Fruit fly (Drosophila melanogaster) whole organism, larva: Measurements from ENCODE around the gene PAN3.

Experiments
- noc ChIP-seq: fragments of 200-800 bp; sonication (Bioruptor generic); optimal IDR thresholded peaks from 3 replicates; lab custom pipeline; 2019; ENCODE audit warnings: missing biosample characterization, mild to moderate bottlenecking, missing genetic modification characterization, moderate library complexity

The PAN3 gene

dm6 chr3L:3079156-3079495 lies 8.2 kb downstream of the PAN3 start:
- TF ChIP-seq noc (tag; lab: Kevin White, UChicago): no peak

DNA sequence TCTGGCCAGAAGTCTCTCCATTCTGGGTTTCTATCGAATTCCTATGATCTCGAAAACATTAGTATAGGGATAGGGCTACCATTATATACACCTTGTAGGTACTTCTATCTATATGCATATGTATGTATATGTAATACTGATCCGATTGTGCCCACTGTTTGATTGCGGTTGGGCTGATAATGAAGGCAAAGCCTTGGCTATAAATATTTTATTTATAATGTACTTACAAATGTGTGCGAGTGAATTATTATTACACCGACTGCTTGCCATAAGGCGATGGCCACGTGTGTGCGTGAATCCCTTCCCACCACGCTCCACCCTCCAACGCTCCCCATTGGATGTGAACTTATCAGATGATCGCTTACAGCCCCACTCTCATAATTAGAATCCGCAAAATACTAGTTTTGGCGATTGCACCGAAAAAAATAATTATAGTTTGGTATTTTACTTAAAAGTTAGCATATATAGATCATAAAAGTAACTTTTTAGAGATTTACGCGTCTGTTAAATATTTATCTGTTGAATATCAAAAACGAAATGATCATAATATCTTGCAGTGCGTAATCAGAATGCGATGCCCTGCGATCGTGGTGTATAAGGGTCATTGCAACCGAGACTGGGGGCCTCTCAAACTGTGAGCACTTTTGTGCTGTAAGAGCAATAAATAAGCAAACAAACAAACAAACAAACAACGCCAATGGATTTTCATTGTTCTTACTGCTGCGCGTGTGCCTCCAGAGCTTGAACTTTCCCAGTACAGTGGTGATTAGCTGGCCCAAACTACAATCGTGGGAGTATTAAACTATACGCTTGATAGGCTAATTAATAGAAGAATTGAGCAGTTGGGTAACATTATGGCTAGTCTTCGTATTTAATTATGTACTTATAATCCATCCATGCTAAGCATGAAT lies 9.4 kb downstream of the PAN3 start:
- TF ChIP-seq noc (tag; lab: Kevin White, UChicago): no peak

- peak; percentile 99 for TF ChIP-seq noc (tag; lab: Kevin White, UChicago)
These were observed 10.4 kb downstream of the PAN3 start for dm6 chr3L:3081146-3081872.

DNA sequence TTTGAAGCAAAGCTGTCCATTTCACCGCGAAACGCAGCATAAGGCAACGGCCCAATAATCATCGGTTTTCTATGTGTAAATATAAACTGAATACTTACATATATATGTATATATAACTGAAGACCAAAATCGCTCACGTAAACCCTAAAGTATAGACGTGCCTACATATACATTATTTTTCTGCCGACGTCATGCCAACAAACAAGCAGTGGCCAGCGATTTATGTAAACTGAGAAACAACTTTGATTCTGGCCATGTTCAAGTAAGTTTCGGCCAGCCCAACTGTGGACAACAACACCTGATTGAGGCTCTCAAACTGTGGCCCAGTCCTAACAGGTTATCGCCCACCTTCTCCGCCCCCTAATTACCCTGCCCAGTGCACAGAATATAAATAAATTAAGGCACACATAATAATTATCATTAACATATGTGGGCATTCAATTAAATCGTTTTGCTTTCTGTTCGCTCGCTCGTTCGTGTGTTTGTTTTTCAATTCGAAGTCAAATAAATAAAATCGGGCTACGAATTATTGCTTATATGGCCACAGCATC lies 11.1 kb downstream of the PAN3 start:
- TF ChIP-seq noc (tag; lab: Kevin White, UChicago): no peak

dm6 chr3L:3083329-3084083 lies 12.6 kb downstream of the PAN3 start:
- TF ChIP-seq noc (tag; lab: Kevin White, UChicago): peak; percentile 10

DNA sequence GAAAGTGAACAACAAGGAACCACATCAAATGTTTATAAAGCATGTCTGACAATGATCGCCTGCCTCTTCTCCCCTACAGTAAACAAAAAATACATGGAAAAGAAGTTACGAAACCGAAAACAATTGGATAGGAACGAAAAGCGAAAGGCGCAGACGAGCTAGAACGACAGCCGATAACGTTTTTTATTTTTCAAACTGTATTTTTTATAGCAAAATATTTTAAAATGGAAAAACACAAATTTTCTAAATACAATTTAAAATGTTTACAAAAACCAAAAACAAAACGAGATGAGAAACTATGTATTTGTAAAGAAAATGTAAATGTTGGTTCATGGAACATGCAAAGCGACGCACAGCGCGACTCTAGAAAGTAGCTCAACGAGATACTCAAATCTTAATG lies 18.1 kb downstream of the PAN3 start:
- no peak for TF ChIP-seq noc (tag; lab: Kevin White, UChicago)

DNA sequence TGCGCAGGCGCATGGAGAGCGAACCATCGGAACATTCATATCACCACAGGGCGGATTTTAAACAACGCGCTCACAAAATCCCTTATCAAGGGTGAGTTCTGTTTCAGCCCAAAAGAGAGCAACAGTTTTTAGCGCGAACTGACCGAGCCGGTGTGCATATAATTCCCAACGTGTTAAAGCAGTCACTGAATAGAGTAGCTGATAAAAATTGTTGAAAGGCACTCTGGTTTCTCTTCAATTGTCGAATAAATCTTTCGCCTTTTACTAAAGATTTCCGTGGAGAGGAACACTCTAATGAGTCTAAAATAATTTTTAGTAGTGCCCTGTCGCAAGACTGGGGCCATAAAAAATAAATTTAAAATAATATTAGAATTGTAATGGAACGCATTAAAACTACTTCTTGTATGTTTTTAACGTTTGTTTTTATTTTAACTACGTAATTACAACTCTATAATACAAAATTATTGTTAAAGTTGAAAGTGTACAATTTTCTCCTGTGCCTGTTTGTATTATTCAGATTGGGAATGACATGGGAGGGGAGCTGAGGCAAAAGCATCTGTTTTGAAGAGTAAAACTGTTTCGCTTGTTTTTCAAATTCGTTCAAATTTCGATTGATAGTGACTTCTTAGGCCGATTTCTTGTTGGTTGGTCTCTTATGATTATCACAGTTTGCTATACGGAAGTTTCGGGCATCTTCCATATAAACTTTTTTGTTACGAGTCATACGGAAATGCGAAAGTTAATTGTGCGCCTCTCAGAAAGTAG lies 19.8 kb downstream of the PAN3 start:
- peak; percentile 14 for TF ChIP-seq noc (tag; lab: Kevin White, UChicago)

- no peak for TF ChIP-seq noc (tag; lab: Kevin White, UChicago)
These were observed 24.7 kb downstream of the PAN3 start for dm6 chr3L:3095590-3095989.

DNA sequence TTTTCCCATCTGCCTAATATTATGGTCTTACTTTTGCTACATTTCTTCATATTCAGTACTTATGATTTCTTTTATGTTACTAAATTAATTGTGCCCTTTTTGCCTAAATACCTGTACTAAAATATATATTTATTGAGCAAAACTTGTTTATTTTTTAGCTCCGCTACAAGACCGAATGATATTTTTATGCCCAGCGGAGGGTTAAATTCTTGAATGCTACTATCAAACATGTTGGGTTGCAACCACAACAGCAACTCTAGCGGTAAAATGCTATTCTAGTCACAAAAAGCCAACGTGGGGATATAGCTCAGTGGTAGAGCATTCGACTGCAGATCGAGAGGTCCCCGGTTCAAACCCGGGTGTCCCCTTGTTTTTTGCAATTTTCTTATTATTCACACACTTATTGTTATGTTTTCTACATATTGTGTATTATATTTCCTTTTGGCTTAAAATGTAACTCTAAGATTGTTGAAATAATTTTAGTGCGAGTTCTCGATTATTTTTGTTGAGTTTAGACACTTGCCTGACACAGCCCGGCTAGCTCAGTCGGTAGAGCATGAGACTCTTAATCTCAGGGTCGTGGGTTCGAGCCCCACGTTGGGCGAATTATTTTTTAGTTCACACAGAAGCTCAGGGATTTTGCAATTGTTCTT lies 25.3 kb downstream of the PAN3 start:
- TF ChIP-seq noc (tag; lab: Kevin White, UChicago): peak; percentile 22

DNA sequence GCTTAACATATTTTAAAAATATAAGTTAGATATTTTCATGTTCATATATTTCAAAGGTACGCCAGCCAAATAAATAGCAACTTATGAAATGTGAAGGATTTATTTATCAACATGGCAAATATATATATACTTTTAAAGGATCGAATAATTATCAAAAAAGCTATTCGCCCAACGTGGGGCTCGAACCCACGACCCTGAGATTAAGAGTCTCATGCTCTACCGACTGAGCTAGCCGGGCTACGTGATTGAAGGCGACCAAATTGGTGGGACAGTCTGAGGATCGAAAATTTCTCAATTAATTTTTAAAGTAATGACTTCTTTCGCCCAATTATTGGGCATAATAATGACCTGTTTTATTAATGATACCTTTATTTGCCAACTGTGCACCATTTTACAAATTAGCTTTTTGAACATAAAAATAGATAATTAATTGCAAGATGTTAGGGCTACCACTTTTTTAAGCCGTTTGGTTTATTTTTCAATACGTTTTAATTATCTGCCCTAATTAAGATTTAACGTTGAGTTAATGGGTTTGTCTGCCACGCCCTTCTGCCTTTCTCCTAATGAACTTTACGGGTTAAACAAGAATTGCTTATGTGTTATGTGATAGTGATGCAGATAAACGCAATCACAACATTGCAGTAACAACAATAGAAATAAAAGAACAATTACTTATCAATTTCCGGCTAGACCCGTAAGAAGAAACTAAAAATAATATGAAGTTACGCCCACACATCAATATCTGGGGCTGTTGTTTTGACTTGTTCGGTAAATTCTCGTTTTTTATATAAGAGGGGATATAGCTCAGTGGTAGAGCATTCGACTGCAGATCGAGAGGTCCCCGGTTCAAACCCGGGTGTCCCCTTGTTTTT lies 26.0 kb downstream of the PAN3 start:
- no peak for TF ChIP-seq noc (tag; lab: Kevin White, UChicago)

DNA sequence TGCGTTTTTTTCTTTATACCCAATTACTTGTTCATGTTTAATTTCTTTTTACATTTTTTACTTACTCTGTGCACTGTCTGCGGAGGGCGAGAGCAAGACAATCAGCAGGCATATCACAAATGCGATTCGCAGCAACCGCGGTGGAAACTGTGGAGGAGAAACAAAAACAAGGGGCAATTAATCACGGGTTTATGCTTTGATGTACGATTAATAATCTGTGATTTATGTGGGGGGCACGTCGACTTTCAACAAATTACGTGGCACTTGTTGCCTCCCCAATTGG lies 26.6 kb downstream of the PAN3 start:
- no peak for TF ChIP-seq noc (tag; lab: Kevin White, UChicago)

DNA sequence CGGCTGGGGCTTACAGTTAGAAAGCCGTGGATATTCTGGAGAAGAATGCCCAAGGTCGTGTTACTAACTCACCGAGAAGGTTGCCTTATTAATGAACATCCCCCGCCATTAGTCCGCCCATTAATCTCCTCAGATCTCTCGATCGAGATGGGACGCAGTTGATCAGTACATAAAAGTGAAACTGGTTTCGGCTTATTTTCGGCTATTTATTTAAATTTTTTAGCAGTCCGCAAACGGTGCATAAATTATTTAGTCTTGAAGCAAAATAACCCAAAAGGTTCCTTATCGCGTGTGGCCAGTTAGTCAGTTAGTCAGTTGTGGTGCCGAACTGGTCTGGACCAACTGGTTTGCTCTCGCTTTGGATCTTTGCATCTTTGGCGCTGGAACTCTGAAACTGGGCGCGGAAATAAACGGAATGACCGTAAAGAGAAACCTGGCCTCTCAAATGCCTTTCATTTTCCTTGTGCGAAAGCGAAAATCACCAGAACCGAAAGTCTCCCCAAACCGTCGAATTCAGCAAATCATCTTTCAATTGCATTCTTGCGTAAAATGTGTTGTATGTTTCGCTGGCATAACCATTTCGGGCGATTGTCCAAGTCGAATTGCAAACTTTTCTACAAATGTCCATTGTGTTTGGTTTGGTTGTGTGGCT lies 28.0 kb downstream of the PAN3 start:
- no peak for TF ChIP-seq noc (tag; lab: Kevin White, UChicago)

- no peak for TF ChIP-seq noc (tag; lab: Kevin White, UChicago)
These were observed 30.2 kb downstream of the PAN3 start for dm6 chr3L:3101157-3101556.
